Fruit fly (Drosophila melanogaster): ENCODE results near the gene CG13010.

Gene CG13010

dm6 chrX:16691440-16691839 lies 12.7 kb upstream of the CG13010 start (continued):
- TF ChIP-seq peb (GFP tag; IDR thresholded peaks at IDR 0.05) (peak; percentile 67), Med (GFP tag) (peak; percentile 98), mam (GFP tag; optimal IDR thresholded peaks at IDR 0.05) (peak; percentile 75), Trl (optimal IDR thresholded peaks at IDR 0.05) (no peak), Trl (GFP tag; optimal IDR thresholded peaks at IDR 0.05) (peak; percentile 90), Lpt (GFP tag; optimal IDR thresholded peaks at IDR 0.05) (no peak), ken (GFP tag; IDR thresholded peaks at IDR 0.05) (peak; percentile 89), Doc3 (GFP tag; IDR thresholded peaks at IDR 0.05; ENCODE audit: partially characterized antibody) (no peak), CG10321 (GFP tag; IDR thresholded peaks at IDR 0.05) (peak; percentile 55; the same call in 1 of the 2 replicates), CG16779 (GFP tag; IDR thresholded peaks at IDR 0.05) (peak; percentile 67; the same call in 1 of the 2 replicates), CG31441 (GFP tag; IDR thresholded peaks at IDR 0.05) (peak; percentile 86), fru (optimal IDR thresholded peaks at IDR 0.05) (no peak), Ets97D (GFP tag; optimal IDR thresholded peaks at IDR 0.05) (peak; percentile 57), NfI (GFP tag; optimal IDR thresholded peaks at IDR 0.05) (peak; percentile 86), stwl (tag; optimal IDR thresholded peaks at IDR 0.05) (peak; percentile 6), ro (GFP tag; IDR thresholded peaks at IDR 0.05) (peak; percentile 59), CG11247 (GFP tag; IDR thresholded peaks at IDR 0.05) (peak; percentile 76), gt (GFP tag; IDR thresholded peaks at IDR 0.05) (peak; percentile 24; the same call in 1 of the 2 replicates), pho (GFP tag; optimal IDR thresholded peaks at IDR 0.05) (peak; percentile 57), hth (optimal IDR thresholded peaks at IDR 0.05) (no peak), CG18476 (GFP tag; optimal IDR thresholded peaks at IDR 0.05) (peak; percentile 69), CoRest (tag; optimal IDR thresholded peaks at IDR 0.05) (peak; percentile 86), MTF-1 (GFP tag; optimal IDR thresholded peaks at IDR 0.05; ENCODE audit: borderline replicate concordance) (peak; percentile 75), Optix (GFP tag; IDR thresholded peaks at IDR 0.05) (peak; percentile 93), YL-1 (GFP tag; optimal IDR thresholded peaks at IDR 0.05) (peak; percentile 1), Deaf1 (tag; optimal IDR thresholded peaks at IDR 0.05) (peak; percentile 44), ase (GFP tag; IDR thresholded peaks at IDR 0.05) (peak; percentile 79; the same call in 2 of the 3 replicates), eve (GFP tag; optimal IDR thresholded peaks at IDR 0.05) (peak in 1 of 2 experiments; percentile 93), E2f2 (GFP tag; IDR thresholded peaks at IDR 0.05) (peak; percentile 61; the same call in 1 of the 2 replicates), CG17361 (GFP tag; IDR thresholded peaks at IDR 0.05) (peak; percentile 85), cas (GFP tag; IDR thresholded peaks at IDR 0.05) (0 out of 2 replicates have a peak, but pooled peaks have one; percentile 50), tup (GFP tag; optimal IDR thresholded peaks at IDR 0.05) (peak; percentile 79), dysf (GFP tag; IDR thresholded peaks at IDR 0.05) (peak; percentile 88), CG13624 (GFP tag; optimal IDR thresholded peaks at IDR 0.05) (peak; percentile 63), CG12299 (tag; optimal IDR thresholded peaks at IDR 0.05) (peak; percentile 42), en (GFP tag; optimal IDR thresholded peaks at IDR 0.05) (peak; percentile 64), sens (GFP tag) (peak; percentile 98), tgo (GFP tag; IDR thresholded peaks at IDR 0.05) (peak; percentile 82), Hey (tag; optimal IDR thresholded peaks at IDR 0.05) (peak; percentile 20), bab2 (GFP tag; optimal IDR thresholded peaks at IDR 0.05) (peak; percentile 89), CG31388 (GFP tag; optimal IDR thresholded peaks at IDR 0.05) (peak; percentile 63), CG1024 (GFP tag; IDR thresholded peaks at IDR 0.05) (peak; percentile 87), CG2202 (tag; optimal IDR thresholded peaks at IDR 0.05) (peak; percentile 78), Nf-YA (GFP tag; IDR thresholded peaks at IDR 0.05) (peak; percentile 79), repo (GFP tag; optimal IDR thresholded peaks at IDR 0.05) (peak; percentile 82), ftz-f1 (GFP tag; optimal IDR thresholded peaks at IDR 0.05) (no peak), bcd (GFP tag; optimal IDR thresholded peaks at IDR 0.05) (peak; percentile 78), pb (GFP tag; optimal IDR thresholded peaks at IDR 0.05) (peak; percentile 86), twi (tag; optimal IDR thresholded peaks at IDR 0.05) (peak; percentile 68), nerfin-2 (GFP tag; IDR thresholded peaks at IDR 0.05; ENCODE audit: partially characterized antibody) (no peak), ind (GFP tag; optimal IDR thresholded peaks at IDR 0.05) (peak; percentile 84), Usf (GFP tag; optimal IDR thresholded peaks at IDR 0.05) (peak; percentile 45), CG3838 (GFP tag; optimal IDR thresholded peaks at IDR 0.05) (peak; percentile 59)

All from whole organism, embryonic.